Fruit fly (Drosophila melanogaster) whole organism, embryonic: ENCODE data around the gene CG11828.

ENCODE experiments used
- CG12299 ChIP-seq: fragments of 200-800 bp; sonication (Bioruptor generic); optimal IDR thresholded peaks from 2 replicates; lab custom pipeline; 2018; ENCODE audit warnings: missing biosample characterization, mild to moderate bottlenecking, missing genetic modification characterization
- CG12769 ChIP-seq: fragments of 200-800 bp; sonication (Bioruptor generic); optimal IDR thresholded peaks from 2 replicates; lab custom pipeline; 2019; ENCODE audit warnings: missing biosample characterization, mild to moderate bottlenecking, missing genetic modification characterization, moderate library complexity
- CG13894 ChIP-seq: fragments of 200-800 bp; sonication (Bioruptor generic); optimal IDR thresholded peaks from 3 replicates; lab custom pipeline; 2018; ENCODE audit warnings: missing biosample characterization, mild to moderate bottlenecking, missing genetic modification characterization, moderate library complexity
- CG14667 ChIP-seq: fragments of 200-800 bp; sonication (Bioruptor generic); IDR thresholded peaks from 2 replicates; pipeline ENCODE4 v1.3.6; 2022; ENCODE audit warnings: missing biosample characterization, missing genetic modification characterization
- CG17328 ChIP-seq: fragments of 200-800 bp; sonication (Bioruptor generic); IDR thresholded peaks from 2 replicates; pipeline ENCODE4 v1.3.6; 2022; ENCODE audit warnings: missing biosample characterization, missing genetic modification characterization
- CG2678 ChIP-seq: fragments of 200-800 bp; sonication (Bioruptor generic); optimal IDR thresholded peaks from 3 replicates; lab custom pipeline; 2019; ENCODE audit warnings: missing biosample characterization, mild to moderate bottlenecking, missing genetic modification characterization, moderate library complexity
- CG3065 ChIP-seq: fragments of 200-800 bp; sonication (Bioruptor generic); optimal IDR thresholded peaks from 2 replicates; lab custom pipeline; 2016; ENCODE audit warnings: missing biosample characterization, missing genetic modification characterization
- CG34376 ChIP-seq: fragments of 200-800 bp; sonication (Bioruptor generic); optimal IDR thresholded peaks from 2 replicates; lab custom pipeline; 2018; ENCODE audit warnings: missing biosample characterization, mild to moderate bottlenecking, missing genetic modification characterization
- CG5180 ChIP-seq: fragments of 200-800 bp; sonication (Bioruptor generic); optimal IDR thresholded peaks from 3 replicates; lab custom pipeline; 2017; ENCODE audit warnings: missing biosample characterization, missing genetic modification characterization, mild to moderate bottlenecking, moderate library complexity, missing genetic modification reagents
- CG6272 ChIP-seq: fragments of 200-800 bp; sonication (Bioruptor generic); IDR thresholded peaks from 2 replicates; pipeline ENCODE4 v1.3.6; 2022; ENCODE audit warnings: missing biosample characterization, missing genetic modification characterization
- CG6854 ChIP-seq: fragments of 200-800 bp; sonication (Bioruptor generic); optimal IDR thresholded peaks from 3 replicates; lab custom pipeline; 2017; ENCODE audit warnings: missing biosample characterization, mild to moderate bottlenecking, missing genetic modification characterization
- CG8359 ChIP-seq: fragments of 200-800 bp; sonication (Bioruptor generic); optimal IDR thresholded peaks from 2 replicates; lab custom pipeline; 2017; ENCODE audit warnings: missing biosample characterization, mild to moderate bottlenecking, missing genetic modification characterization, borderline replicate concordance
- CG8765 ChIP-seq: fragments of 200-800 bp; sonication (Bioruptor generic); IDR thresholded peaks from 2 replicates; pipeline ENCODE4 v1.3.6; 2022; ENCODE audit warnings: missing biosample characterization, missing genetic modification characterization
- CG9797 ChIP-seq: fragments of 200-800 bp; sonication (Bioruptor generic); optimal IDR thresholded peaks from 3 replicates; lab custom pipeline; 2018; ENCODE audit warnings: missing biosample characterization, mild to moderate bottlenecking, missing genetic modification characterization
- CHES-1-like ChIP-seq: fragments of 200-800 bp; sonication (Bioruptor generic); optimal IDR thresholded peaks from 2 replicates; lab custom pipeline; 2016; ENCODE audit warnings: missing biosample characterization, missing genetic modification characterization
- Camta ChIP-seq: fragments of 200-800 bp; sonication (Bioruptor generic); optimal IDR thresholded peaks from 2 replicates; lab custom pipeline; 2016; ENCODE audit warnings: missing biosample characterization, missing genetic modification characterization
- GATAe ChIP-seq: fragments of 200-800 bp; sonication (Bioruptor generic); conservative IDR thresholded peaks from 2 replicates; pipeline ENCODE4 v1.3.6; 2022; ENCODE audit warnings: missing biosample characterization, missing genetic modification characterization
- HHEX ChIP-seq: fragments of 200-800 bp; sonication (Bioruptor generic); optimal IDR thresholded peaks from 3 replicates; lab custom pipeline; 2017; ENCODE audit warnings: missing biosample characterization, mild to moderate bottlenecking, missing genetic modification characterization, missing genetic modification reagents
- HLH4C ChIP-seq: fragments of 200-800 bp; sonication (Bioruptor generic); IDR thresholded peaks from 3 replicates; pipeline ENCODE4 v1.3.6; 2022; ENCODE audit warnings: missing biosample characterization, missing genetic modification characterization; ENCODE audit not compliant: partially characterized antibody
- Hey ChIP-seq: fragments of 200-800 bp; sonication (Bioruptor generic); optimal IDR thresholded peaks from 3 replicates; lab custom pipeline; 2018; ENCODE audit warnings: missing biosample characterization, mild to moderate bottlenecking, missing genetic modification characterization
- HmgZ ChIP-seq: fragments of 200-800 bp; sonication (Bioruptor generic); optimal IDR thresholded peaks from 2 replicates; lab custom pipeline; 2018; ENCODE audit warnings: missing biosample characterization, mild to moderate bottlenecking, missing genetic modification characterization
- Hr78 ChIP-seq, 2 experiments: fragments of 200-800 bp in 1 of 2; fragments of >200 bp in 1 of 2; sonication (Bioruptor generic) in 1 of 2; optimal IDR thresholded peaks; 2 replicates each; lab custom pipeline; 2017 to 2019; ENCODE audit warnings: missing biosample characterization in 2 of 2, missing genetic modification characterization in 2 of 2, mild to moderate bottlenecking in 1 of 2, moderate library complexity in 1 of 2
- MBD-R2 ChIP-seq: fragments of 200-800 bp; sonication (Bioruptor generic); IDR thresholded peaks from 2 replicates; pipeline ENCODE4 v1.3.6; 2022; ENCODE audit warnings: missing biosample characterization, missing genetic modification characterization
- Med ChIP-seq: fragments of 200-800 bp; sonication (Bioruptor generic); peaks from one replicate; lab custom pipeline; 2016; ENCODE audit warnings: missing biosample characterization, missing genetic modification characterization, mild to moderate bottlenecking, inconsistent platforms, moderate library complexity
- Nf-YA ChIP-seq: fragments of 200-800 bp; sonication (Bioruptor generic); IDR thresholded peaks from 2 replicates; pipeline ENCODE4 v1.3.6; 2022; ENCODE audit warnings: missing biosample characterization, missing genetic modification characterization
- Pdp1 ChIP-seq, 2 experiments: fragments of 200-800 bp; sonication (Bioruptor generic); optimal IDR thresholded peaks; 3 replicates each; lab custom pipeline; 2016; ENCODE audit warnings: missing biosample characterization in 2 of 2, missing genetic modification characterization in 2 of 2, mild to moderate bottlenecking in 1 of 2, moderate library complexity in 1 of 2
- Tbp ChIP-seq: fragments of >200 bp; optimal IDR thresholded peaks from 2 replicates; lab custom pipeline; 2018; ENCODE audit warnings: missing biosample characterization, missing genetic modification characterization
- Vsx1 ChIP-seq: fragments of 200-800 bp; sonication (Bioruptor generic); optimal IDR thresholded peaks from 2 replicates; lab custom pipeline; 2017; ENCODE audit warnings: missing biosample characterization, mild to moderate bottlenecking, missing genetic modification characterization, missing genetic modification reagents
- ase ChIP-seq: fragments of 200-800 bp; sonication (Bioruptor generic); IDR thresholded peaks from 3 replicates; pipeline ENCODE4 v1.3.6; 2022; ENCODE audit warnings: missing biosample characterization, missing genetic modification characterization
- cg ChIP-seq: fragments of 200-800 bp; sonication (Bioruptor generic); optimal IDR thresholded peaks from 3 replicates; lab custom pipeline; 2019; ENCODE audit warnings: missing biosample characterization, mild to moderate bottlenecking, missing genetic modification characterization, moderate library complexity
- chinmo ChIP-seq: fragments of 200-800 bp; sonication (Bioruptor generic); IDR thresholded peaks from 4 replicates; pipeline ENCODE4 v1.3.6; 2022; ENCODE audit warnings: missing biosample characterization, missing genetic modification characterization; ENCODE audit not compliant: partially characterized antibody
- chm ChIP-seq: fragments of 200-800 bp; sonication (Bioruptor generic); IDR thresholded peaks from 2 replicates; pipeline ENCODE4 v1.3.6; 2022; ENCODE audit warnings: missing biosample characterization, missing genetic modification characterization
- crol ChIP-seq: fragments of 200-800 bp; sonication (Bioruptor generic); IDR thresholded peaks from 2 replicates; pipeline ENCODE4 v1.3.6; 2022; ENCODE audit warnings: missing biosample characterization, missing genetic modification characterization
- exex ChIP-seq: fragments of 200-800 bp; sonication (Bioruptor generic); optimal IDR thresholded peaks from 4 replicates; lab custom pipeline; 2018; ENCODE audit warnings: missing biosample characterization, mild to moderate bottlenecking, missing genetic modification characterization, moderate library complexity
- fd64A ChIP-seq: fragments of 200-800 bp; sonication (Bioruptor generic); optimal IDR thresholded peaks from 3 replicates; lab custom pipeline; 2018; ENCODE audit warnings: missing biosample characterization, mild to moderate bottlenecking, missing genetic modification characterization
- ftz-f1 ChIP-seq: fragments of 200-800 bp; sonication (Bioruptor generic); optimal IDR thresholded peaks from 2 replicates; lab custom pipeline; 2016; ENCODE audit warnings: missing biosample characterization, missing genetic modification characterization
- grn ChIP-seq: fragments of 200-800 bp; sonication (Bioruptor generic); optimal IDR thresholded peaks from 3 replicates; lab custom pipeline; 2017; ENCODE audit warnings: missing biosample characterization, missing genetic modification characterization
- lbe ChIP-seq: fragments of 200-800 bp; sonication (Bioruptor generic); optimal IDR thresholded peaks from 2 replicates; lab custom pipeline; 2016; ENCODE audit warnings: missing biosample characterization, mild to moderate bottlenecking, missing genetic modification characterization
- mirr ChIP-seq: fragments of 200-800 bp; sonication (Bioruptor generic); optimal IDR thresholded peaks from 3 replicates; lab custom pipeline; 2018; ENCODE audit warnings: missing biosample characterization, mild to moderate bottlenecking, missing genetic modification characterization
- pros ChIP-seq: fragments of 200-800 bp; sonication (Bioruptor generic); optimal IDR thresholded peaks from 3 replicates; lab custom pipeline; 2019; ENCODE audit warnings: missing biosample characterization, mild to moderate bottlenecking, missing genetic modification characterization, moderate library complexity
- run ChIP-seq: fragments of 200-800 bp; sonication (Bioruptor generic); optimal IDR thresholded peaks from 3 replicates; lab custom pipeline; 2018; ENCODE audit warnings: missing biosample characterization, mild to moderate bottlenecking, missing genetic modification characterization
- salm ChIP-seq: fragments of 200-800 bp; sonication (Bioruptor generic); optimal IDR thresholded peaks from 2 replicates; lab custom pipeline; 2018; ENCODE audit warnings: missing biosample characterization, mild to moderate bottlenecking, missing genetic modification characterization
- sd ChIP-seq: fragments of 200-800 bp; sonication (Bioruptor generic); optimal IDR thresholded peaks from 3 replicates; lab custom pipeline; 2018; ENCODE audit warnings: missing biosample characterization, mild to moderate bottlenecking, missing genetic modification characterization, moderate library complexity
- slou ChIP-seq: fragments of 200-800 bp; sonication (Bioruptor generic); optimal IDR thresholded peaks from 3 replicates; lab custom pipeline; 2016; ENCODE audit warnings: missing biosample characterization, missing genetic modification characterization
- sug ChIP-seq: fragments of 200-800 bp; optimal IDR thresholded peaks from 2 replicates; lab custom pipeline; 2019; ENCODE audit warnings: missing biosample characterization, mild to moderate bottlenecking, missing genetic modification characterization, moderate library complexity
- ttk ChIP-seq: fragments of 200-800 bp; sonication (Bioruptor generic); IDR thresholded peaks from 2 replicates; pipeline ENCODE4 v2.1.2; 2022; ENCODE audit warnings: missing biosample characterization, missing genetic modification characterization
- vnd ChIP-seq: fragments of 200-800 bp; sonication (Bioruptor generic); IDR thresholded peaks from 3 replicates; pipeline ENCODE4 v1.3.6; 2022; ENCODE audit warnings: missing biosample characterization, missing genetic modification characterization; ENCODE audit not compliant: partially characterized antibody
- z ChIP-seq: fragments of 200-800 bp; sonication (Bioruptor generic); IDR thresholded peaks from 3 replicates; pipeline ENCODE4 v1.3.6; 2022; ENCODE audit warnings: missing biosample characterization, missing genetic modification characterization

Gene CG11828

dm6 chr3R:28898921-28899545, 23.8 kb upstream of the CG11828 start:
- TF ChIP-seq mirr (GFP tag; lab: Kevin White, UChicago) (peak; percentile 79), CG8359 (GFP tag; lab: Kevin White, UChicago) (no peak), Hr78 (GFP tag; optimal IDR thresholded peaks at IDR 0.05; lab: Kevin White, UChicago) (peak in 1 of 2 experiments; percentile 86), CHES-1-like (GFP tag; lab: Kevin White, UChicago) (no peak), ttk (0 out of 2 replicates have a peak, but pooled peaks have one; percentile 20), sug (tag; lab: Kevin White, UChicago) (peak; percentile 74), pros (no peak), MBD-R2 (no peak), HmgZ (tag; lab: Kevin White, UChicago) (peak; percentile 15), Tbp (GFP tag; lab: Kevin White, UChicago) (no peak), exex (tag; lab: Kevin White, UChicago) (peak; percentile 85), Pdp1 (GFP tag; optimal IDR thresholded peaks at IDR 0.05; lab: Kevin White, UChicago) (peak in 1 of 2 experiments; percentile 41), CG8765 (GFP tag; lab: Robert Waterston, UW) (no peak), Hey (tag; lab: Kevin White, UChicago) (peak; percentile 11), CG2678 (tag; lab: Kevin White, UChicago) (no peak), fd64A (GFP tag; lab: Kevin White, UChicago) (no peak), run (tag; lab: Kevin White, UChicago) (peak; percentile 69), chinmo (0 out of 4 replicates have a peak, but pooled peaks have one; percentile 54), GATAe (GFP tag; lab: Robert Waterston, UW) (peak; percentile 58; the same call in 1 of the 2 replicates), CG6854 (GFP tag; lab: Kevin White, UChicago) (no peak), slou (GFP tag; lab: Kevin White, UChicago) (no peak), cg (GFP tag; lab: Kevin White, UChicago) (no peak), CG13894 (peak; percentile 24), CG34376 (peak; percentile 48), CG12299 (tag; lab: Kevin White, UChicago) (no peak), CG17328 (GFP tag; lab: Robert Waterston, UW) (no peak), CG12769 (tag; lab: Kevin White, UChicago) (no peak), CG9797 (GFP tag; lab: Kevin White, UChicago) (no peak), salm (tag; lab: Kevin White, UChicago) (peak; percentile 5), HHEX (no peak), CG6272 (GFP tag; lab: Robert Waterston, UW) (no peak), Nf-YA (GFP tag; lab: Robert Waterston, UW) (no peak), sd (tag; lab: Kevin White, UChicago) (peak; percentile 91), grn (GFP tag; lab: Kevin White, UChicago) (peak; percentile 79), Camta (GFP tag; lab: Kevin White, UChicago) (no peak), Vsx1 (peak; percentile 61)

dm6 chr3R:28901468-28902163, 21.2 kb upstream of the CG11828 start:
- TF ChIP-seq CG5180 (no peak), ftz-f1 (GFP tag; lab: Kevin White, UChicago) (no peak), crol (GFP tag; lab: Robert Waterston, UW) (peak; percentile 63; the same call in 1 of the 2 replicates), HLH4C (GFP tag; lab: Robert Waterston, UW) (no peak), Pdp1 (GFP tag; optimal IDR thresholded peaks at IDR 0.05; lab: Kevin White, UChicago) (peak in 1 of 2 experiments; percentile 93), chinmo (peak; percentile 56; the same call in 1 of the 4 replicates), z (GFP tag; lab: Robert Waterston, UW) (peak; percentile 79), sug (tag; lab: Kevin White, UChicago) (peak; percentile 35), lbe (GFP tag; lab: Kevin White, UChicago) (no peak), CG3065 (GFP tag; lab: Kevin White, UChicago) (no peak), vnd (GFP tag; lab: Robert Waterston, UW) (peak; percentile 58; the same call in 1 of the 3 replicates), ase (no peak), Med (GFP tag; lab: Kevin White, UChicago) (peak; percentile 6), CG14667 (GFP tag; lab: Robert Waterston, UW) (no peak), chm (GFP tag; lab: Robert Waterston, UW) (peak; percentile 22; the same call in 1 of the 2 replicates)
